Fruit fly (Drosophila melanogaster) whole organism, adult: ENCODE data around the gene Herp.

ENCODE experiments used
- CG11617 ChIP-seq: fragments of 200-800 bp; sonication (Bioruptor generic); optimal IDR thresholded peaks from 2 replicates; lab custom pipeline; 2017; ENCODE audit warnings: mild to moderate bottlenecking, missing biosample characterization, missing genetic modification reagents, missing genetic modification characterization
- CG12768 ChIP-seq: fragments of 200-800 bp; sonication (Bioruptor generic); optimal IDR thresholded peaks from 2 replicates; lab custom pipeline; 2017; ENCODE audit warnings: missing biosample characterization, missing genetic modification characterization, mild to moderate bottlenecking, moderate library complexity, missing genetic modification reagents
- CG14711 ChIP-seq: fragments of 200-800 bp; sonication (Bioruptor generic); optimal IDR thresholded peaks from 2 replicates; lab custom pipeline; 2018; ENCODE audit warnings: missing biosample characterization, mild to moderate bottlenecking, missing genetic modification characterization, moderate library complexity
- CG1620 ChIP-seq: fragments of 200-800 bp; sonication (Bioruptor generic); optimal IDR thresholded peaks from 2 replicates; lab custom pipeline; 2016; ENCODE audit warnings: missing biosample characterization, missing genetic modification characterization
- CG33017 ChIP-seq: fragments of 200-800 bp; sonication (Bioruptor generic); optimal IDR thresholded peaks from 2 replicates; lab custom pipeline; 2018; ENCODE audit warnings: missing biosample characterization, mild to moderate bottlenecking, missing genetic modification characterization, moderate library complexity
- CG5204 ChIP-seq: fragments of 200-800 bp; sonication (Bioruptor generic); optimal IDR thresholded peaks from 2 replicates; lab custom pipeline; 2016; ENCODE audit warnings: missing biosample characterization, missing genetic modification characterization
- CG7045 ChIP-seq: fragments of 200-800 bp; sonication (Bioruptor generic); optimal IDR thresholded peaks from 2 replicates; lab custom pipeline; 2017; ENCODE audit warnings: missing biosample characterization, mild to moderate bottlenecking, missing genetic modification characterization
- CG7101 ChIP-seq: fragments of 200-800 bp; sonication (Bioruptor generic); optimal IDR thresholded peaks from 2 replicates; lab custom pipeline; 2018; ENCODE audit warnings: missing biosample characterization, mild to moderate bottlenecking, missing genetic modification characterization, moderate library complexity
- Clk ChIP-seq: fragments of 200-800 bp; sonication (Bioruptor generic); optimal IDR thresholded peaks from 2 replicates; lab custom pipeline; 2017; ENCODE audit warnings: missing biosample characterization, missing genetic modification characterization
- Crg-1 ChIP-seq: fragments of 200-800 bp; sonication (Bioruptor generic); optimal IDR thresholded peaks from 2 replicates; lab custom pipeline; 2016; ENCODE audit warnings: missing biosample characterization, missing genetic modification characterization
- Hr96 ChIP-seq: fragments of 200-800 bp; sonication (Bioruptor generic); optimal IDR thresholded peaks from 2 replicates; lab custom pipeline; 2016; ENCODE audit warnings: missing biosample characterization, missing genetic modification characterization
- Mnt ChIP-seq: fragments of 200-800 bp; sonication (Bioruptor generic); optimal IDR thresholded peaks from 2 replicates; lab custom pipeline; 2016; ENCODE audit warnings: missing biosample characterization, mild to moderate bottlenecking, missing genetic modification characterization
- bab1 ChIP-seq: fragments of 200-800 bp; sonication (Bioruptor generic); optimal IDR thresholded peaks from 3 replicates; lab custom pipeline; 2019; ENCODE audit warnings: missing biosample characterization, mild to moderate bottlenecking, missing genetic modification characterization, moderate library complexity
- cic ChIP-seq: fragments of 200-800 bp; sonication (Bioruptor generic); optimal IDR thresholded peaks from 2 replicates; lab custom pipeline; 2017; ENCODE audit warnings: missing biosample characterization, mild to moderate bottlenecking, missing genetic modification characterization, moderate library complexity
- cnc ChIP-seq, 2 experiments: fragments of >200 bp; optimal IDR thresholded peaks; 2 replicates each; lab custom pipeline; 2017
- kay ChIP-seq: fragments of 200-800 bp; sonication (Bioruptor generic); peaks from one replicate; lab custom pipeline; 2016; ENCODE audit warnings: missing biosample characterization, missing genetic modification characterization, borderline replicate concordance
- ovo ChIP-seq: fragments of 200-800 bp; sonication (Bioruptor generic); optimal IDR thresholded peaks from 2 replicates; lab custom pipeline; 2016; ENCODE audit warnings: missing biosample characterization, missing genetic modification characterization
- pad ChIP-seq: fragments of 200-800 bp; sonication (Bioruptor generic); optimal IDR thresholded peaks from 3 replicates; lab custom pipeline; 2017; ENCODE audit warnings: missing biosample characterization, missing genetic modification characterization, mild to moderate bottlenecking, moderate library complexity, missing genetic modification reagents
- tj ChIP-seq: fragments of 200-800 bp; sonication (Bioruptor generic); optimal IDR thresholded peaks from 3 replicates; lab custom pipeline; 2017; ENCODE audit warnings: missing biosample characterization, mild to moderate bottlenecking, missing genetic modification characterization, moderate library complexity
- toe ChIP-seq: fragments of 200-800 bp; sonication (Bioruptor generic); optimal IDR thresholded peaks from 2 replicates; lab custom pipeline; 2016; ENCODE audit warnings: missing biosample characterization, missing genetic modification characterization

The Herp gene

dm6 chr2L:7809699-7810088 is 9.8 kb upstream of the Herp start:
- peak; percentile 67 for TF ChIP-seq ovo (GFP tag; lab: Kevin White, UChicago)
- TF ChIP-seq CG14711 (tag; lab: Kevin White, UChicago), result no peak
- TF ChIP-seq cic, result peak; percentile 88
- TF ChIP-seq CG5204 (GFP tag; lab: Kevin White, UChicago), result no peak
- TF ChIP-seq CG11617 (GFP tag; lab: Kevin White, UChicago), result peak; percentile 1
- no peak for TF ChIP-seq Crg-1 (GFP tag; lab: Kevin White, UChicago)
- no peak for TF ChIP-seq CG7045
- TF ChIP-seq toe (GFP tag; lab: Kevin White, UChicago), result no peak
- peak; percentile 96 for TF ChIP-seq pad (GFP tag; lab: Kevin White, UChicago)
- no peak for TF ChIP-seq Clk
- peak; percentile 56 for TF ChIP-seq bab1
- TF ChIP-seq Mnt (GFP tag; lab: Kevin White, UChicago), result peak; percentile 95
- no peak for TF ChIP-seq CG7101 (tag; lab: Kevin White, UChicago)
- no peak for TF ChIP-seq cnc (optimal IDR thresholded peaks at IDR 0.05; lab: Kevin White, UChicago)
- TF ChIP-seq Hr96 (GFP tag; lab: Kevin White, UChicago), result no peak
- TF ChIP-seq kay (GFP tag; lab: Kevin White, UChicago), result peak; percentile 95
- peak; percentile 85 for TF ChIP-seq tj (GFP tag; lab: Kevin White, UChicago)
- TF ChIP-seq CG1620 (GFP tag; lab: Kevin White, UChicago), result no peak
- TF ChIP-seq CG12768 (GFP tag; lab: Kevin White, UChicago), result peak; percentile 65
- TF ChIP-seq CG33017 (tag; lab: Kevin White, UChicago), result peak; percentile 57

dm6 chr2L:7808886-7809698 is 9.2 kb upstream of the Herp start:
- no peak for TF ChIP-seq toe (GFP tag; lab: Kevin White, UChicago)
- no peak for TF ChIP-seq tj (GFP tag; lab: Kevin White, UChicago)
- TF ChIP-seq bab1, result no peak
- no peak for TF ChIP-seq CG12768 (GFP tag; lab: Kevin White, UChicago)
- TF ChIP-seq ovo (GFP tag; lab: Kevin White, UChicago), result peak; percentile 89
- peak; percentile 21 for TF ChIP-seq Crg-1 (GFP tag; lab: Kevin White, UChicago)
- TF ChIP-seq CG33017 (tag; lab: Kevin White, UChicago), result no peak
- no peak for TF ChIP-seq Hr96 (GFP tag; lab: Kevin White, UChicago)
- peak; percentile 98 for TF ChIP-seq pad (GFP tag; lab: Kevin White, UChicago)
- TF ChIP-seq CG7101 (tag; lab: Kevin White, UChicago), result no peak
- no peak for TF ChIP-seq cic
- no peak for TF ChIP-seq CG11617 (GFP tag; lab: Kevin White, UChicago)
- no peak for TF ChIP-seq CG5204 (GFP tag; lab: Kevin White, UChicago)
- peak; percentile 57 for TF ChIP-seq CG7045
- TF ChIP-seq cnc (optimal IDR thresholded peaks at IDR 0.05; lab: Kevin White, UChicago), result no peak
- TF ChIP-seq kay (GFP tag; lab: Kevin White, UChicago), result peak; percentile 98
- TF ChIP-seq CG14711 (tag; lab: Kevin White, UChicago), result no peak
- no peak for TF ChIP-seq Mnt (GFP tag; lab: Kevin White, UChicago)
- TF ChIP-seq CG1620 (GFP tag; lab: Kevin White, UChicago), result no peak

- TF ChIP-seq CG7101 (tag; lab: Kevin White, UChicago), result no peak
- TF ChIP-seq Hr96 (GFP tag; lab: Kevin White, UChicago), result no peak
- TF ChIP-seq kay (GFP tag; lab: Kevin White, UChicago), result no peak
- no peak for TF ChIP-seq ovo (GFP tag; lab: Kevin White, UChicago)
- no peak for TF ChIP-seq CG5204 (GFP tag; lab: Kevin White, UChicago)
- TF ChIP-seq CG11617 (GFP tag; lab: Kevin White, UChicago), result no peak
- no peak for TF ChIP-seq CG33017 (tag; lab: Kevin White, UChicago)
- TF ChIP-seq tj (GFP tag; lab: Kevin White, UChicago), result no peak
- TF ChIP-seq cic, result no peak
- no peak for TF ChIP-seq CG12768 (GFP tag; lab: Kevin White, UChicago)
- TF ChIP-seq bab1, result no peak
- no peak for TF ChIP-seq CG7045
- no peak for TF ChIP-seq pad (GFP tag; lab: Kevin White, UChicago)
- TF ChIP-seq toe (GFP tag; lab: Kevin White, UChicago), result no peak
- TF ChIP-seq CG1620 (GFP tag; lab: Kevin White, UChicago), result no peak
- TF ChIP-seq Mnt (GFP tag; lab: Kevin White, UChicago), result no peak
- no peak for TF ChIP-seq Crg-1 (GFP tag; lab: Kevin White, UChicago)
- no peak for TF ChIP-seq cnc (optimal IDR thresholded peaks at IDR 0.05; lab: Kevin White, UChicago)
Observed at dm6 chr2L:7807563-7807962, 7.7 kb upstream of the Herp start.

- TF ChIP-seq cic, result peak; percentile 21
- TF ChIP-seq CG7101 (tag; lab: Kevin White, UChicago), result no peak
Observed at dm6 chr2L:7795859-7796258, 4.0 kb downstream of the Herp start, which contains the start of gene LKRSDH. TSS of gene LKRSDH (minus strand) at chr2L:7795959.

- TF ChIP-seq CG12768 (GFP tag; lab: Kevin White, UChicago) (no peak), kay (GFP tag; lab: Kevin White, UChicago) (peak; percentile 80), cic (peak; percentile 89), Mnt (GFP tag; lab: Kevin White, UChicago) (peak; percentile 47)
Observed at dm6 chr2L:7794689-7795475, 5.0 kb downstream of the Herp start.
